Worm (Caenorhabditis elegans) whole organism, young adult: ENCODE data around the gene C13F10.1.

Experiments
- B0261.1 ChIP-seq: sonication (generic microtip); optimal IDR thresholded peaks from 2 replicates; lab custom pipeline; 2016; ENCODE audit warnings: mild to moderate bottlenecking, missing genetic modification characterization, moderate library complexity, missing compliant biosample characterization
- D2030.7 ChIP-seq: fragments of 200-800 bp; sonication (Bioruptor generic); IDR thresholded peaks from 2 replicates; pipeline ENCODE4 v1.3.6; 2022; ENCODE audit warnings: missing genetic modification reagents, missing genetic modification characterization, missing compliant biosample characterization
- F10E7.11 ChIP-seq: sonication (generic microtip); optimal IDR thresholded peaks from 2 replicates; lab custom pipeline; 2017; ENCODE audit warnings: mild to moderate bottlenecking, missing genetic modification characterization, moderate library complexity, missing compliant biosample characterization
- F22D6.2 ChIP-seq: sonication (generic microtip); optimal IDR thresholded peaks from 2 replicates; lab custom pipeline; 2016; ENCODE audit warnings: mild to moderate bottlenecking, missing genetic modification characterization, missing compliant biosample characterization
- F33H1.4 ChIP-seq: fragments of 200-800 bp; sonication (Bioruptor generic); IDR thresholded peaks from 2 replicates; pipeline ENCODE4 v1.3.6; 2022; ENCODE audit warnings: missing genetic modification reagents, missing genetic modification characterization, missing compliant biosample characterization
- F55B11.4 ChIP-seq: sonication (generic microtip); optimal IDR thresholded peaks from 2 replicates; lab custom pipeline; 2016; ENCODE audit warnings: missing compliant biosample characterization, missing genetic modification characterization, borderline replicate concordance; ENCODE audit not compliant: insufficient read depth
- K11D2.4 ChIP-seq: fragments of 200-800 bp; sonication (Bioruptor generic); IDR thresholded peaks from 2 replicates; pipeline ENCODE4 v1.3.6; 2022; ENCODE audit warnings: missing genetic modification reagents, missing genetic modification characterization, missing compliant biosample characterization
- T26A5.8 ChIP-seq: sonication (generic microtip); optimal IDR thresholded peaks from 2 replicates; lab custom pipeline; 2016; ENCODE audit warnings: missing genetic modification characterization, missing compliant biosample characterization
- Y53F4B.3 ChIP-seq: fragments of 200-800 bp; sonication (Bioruptor generic); IDR thresholded peaks from 2 replicates; pipeline ENCODE4 v1.3.6; 2022; ENCODE audit warnings: missing genetic modification reagents, missing genetic modification characterization, missing compliant biosample characterization
- akir-1 ChIP-seq: fragments of 200-800 bp; sonication (Bioruptor generic); optimal IDR thresholded peaks from 2 replicates; lab custom pipeline; 2018; ENCODE audit warnings: mild to moderate bottlenecking, missing genetic modification characterization, moderate library complexity, missing compliant biosample characterization
- aptf-2 ChIP-seq: fragments of 200-800 bp; sonication (Bioruptor generic); conservative IDR thresholded peaks from 2 replicates; pipeline ENCODE4 v1.3.6; 2022; ENCODE audit warnings: missing genetic modification reagents, missing genetic modification characterization, missing compliant biosample characterization
- athp-1 ChIP-seq: sonication (generic microtip); optimal IDR thresholded peaks from 2 replicates; lab custom pipeline; 2017; ENCODE audit warnings: mild to moderate bottlenecking, missing genetic modification characterization, missing compliant biosample characterization
- attf-5 ChIP-seq: fragments of 200-800 bp; sonication (Bioruptor generic); optimal IDR thresholded peaks from 2 replicates; lab custom pipeline; 2018; ENCODE audit warnings: mild to moderate bottlenecking, missing genetic modification characterization, missing compliant biosample characterization
- die-1 ChIP-seq: sonication (generic microtip); optimal IDR thresholded peaks from 2 replicates; lab custom pipeline; 2016; ENCODE audit warnings: missing genotype, mild to moderate bottlenecking, missing genetic modification characterization, missing compliant biosample characterization
- dox-1 ChIP-seq: fragments of 200-800 bp; sonication (Bioruptor generic); IDR thresholded peaks from 2 replicates; pipeline ENCODE4 v1.3.6; 2022; ENCODE audit warnings: missing genetic modification reagents, missing genetic modification characterization, missing compliant biosample characterization
- gei-17 ChIP-seq: fragments of 200-800 bp; sonication (Bioruptor generic); optimal IDR thresholded peaks from 2 replicates; lab custom pipeline; 2018; ENCODE audit warnings: mild to moderate bottlenecking, missing genetic modification characterization, missing compliant biosample characterization
- hlh-12 ChIP-seq: sonication (generic microtip); optimal IDR thresholded peaks from 2 replicates; lab custom pipeline; 2016; ENCODE audit warnings: missing genetic modification characterization, missing compliant biosample characterization
- let-526 ChIP-seq: fragments of 200-800 bp; sonication (Bioruptor generic); IDR thresholded peaks from 2 replicates; pipeline ENCODE4 v1.3.6; 2022; ENCODE audit warnings: missing genetic modification reagents, missing genetic modification characterization, missing compliant biosample characterization
- lin-35 ChIP-seq, 3 experiments: fragments of 150-350 bp in 2 of 3; sonication (generic microtip) in 1 of 3; optimal IDR thresholded peaks; 2 replicates each; lab custom pipeline; 2014 to 2018; ENCODE audit warnings: missing biosample characterization in 3 of 3, missing genetic modification characterization in 3 of 3, missing genetic modification reagents in 3 of 3
- lsl-1 ChIP-seq: fragments of 200-800 bp; sonication (Bioruptor generic); optimal IDR thresholded peaks from 2 replicates; lab custom pipeline; 2018; ENCODE audit warnings: mild to moderate bottlenecking, missing genetic modification characterization, moderate library complexity, missing compliant biosample characterization
- lsy-27 ChIP-seq: sonication (generic microtip); optimal IDR thresholded peaks from 2 replicates; lab custom pipeline; 2017; ENCODE audit warnings: missing genetic modification characterization, mild to moderate bottlenecking, missing compliant biosample characterization, antibody characterized with exemption, missing genotype, borderline replicate concordance; ENCODE audit not compliant: insufficient read depth
- mxl-1 ChIP-seq: sonication (generic microtip); optimal IDR thresholded peaks from 2 replicates; lab custom pipeline; 2016; ENCODE audit warnings: missing genetic modification characterization, missing compliant biosample characterization
- nfyb-1 ChIP-seq: fragments of 200-800 bp; sonication (Bioruptor generic); IDR thresholded peaks from 2 replicates; pipeline ENCODE4 v1.3.6; 2022; ENCODE audit warnings: missing genetic modification reagents, missing genetic modification characterization, missing compliant biosample characterization
- nhr-27 ChIP-seq: fragments of 200-800 bp; sonication (Bioruptor generic); optimal IDR thresholded peaks from 2 replicates; lab custom pipeline; 2018; ENCODE audit warnings: mild to moderate bottlenecking, missing genetic modification characterization, moderate library complexity, missing compliant biosample characterization
- nhr-90 ChIP-seq: sonication (generic microtip); optimal IDR thresholded peaks from 2 replicates; lab custom pipeline; 2016; ENCODE audit warnings: missing genotype, mild to moderate bottlenecking, missing genetic modification characterization, missing compliant biosample characterization
- repo-1 ChIP-seq: sonication (generic microtip); optimal IDR thresholded peaks from 2 replicates; lab custom pipeline; 2017; ENCODE audit warnings: mild to moderate bottlenecking, missing genetic modification characterization, missing compliant biosample characterization
- snpc-1.1 ChIP-seq: sonication (generic microtip); optimal IDR thresholded peaks from 2 replicates; lab custom pipeline; 2017; ENCODE audit warnings: missing genetic modification characterization, mild to moderate bottlenecking, missing compliant biosample characterization, antibody characterized with exemption, moderate library complexity, missing genotype, missing genetic modification reagents; ENCODE audit not compliant: insufficient read depth
- snpc-4 ChIP-seq, 5 experiments: fragments of 150-350 bp in 1 of 5; sonication (generic microtip) in 4 of 5; optimal IDR thresholded peaks; 2 replicates each; lab custom pipeline; 2014 to 2018; ENCODE audit warnings: missing genetic modification characterization in 5 of 5, missing biosample characterization in 3 of 5, antibody characterized with exemption in 2 of 5, mild to moderate bottlenecking in 2 of 5, missing compliant biosample characterization in 2 of 5, missing genotype in 2 of 5, moderate library complexity in 2 of 5, missing genetic modification reagents in 1 of 5
- somi-1 ChIP-seq: fragments of 200-800 bp; sonication (Bioruptor generic); optimal IDR thresholded peaks from 2 replicates; lab custom pipeline; 2018; ENCODE audit warnings: mild to moderate bottlenecking, missing genetic modification characterization, missing compliant biosample characterization
- sptf-2 ChIP-seq: fragments of 200-800 bp; sonication (Bioruptor generic); optimal IDR thresholded peaks from 2 replicates; lab custom pipeline; 2018; ENCODE audit warnings: mild to moderate bottlenecking, missing genetic modification characterization, missing compliant biosample characterization
- tbp1 ChIP-seq: fragments of 200-800 bp; sonication (Bioruptor generic); optimal IDR thresholded peaks from 2 replicates; lab custom pipeline; 2018; ENCODE audit warnings: mild to moderate bottlenecking, missing genetic modification characterization, missing compliant biosample characterization
- tbx-9 ChIP-seq: sonication (generic microtip); optimal IDR thresholded peaks from 2 replicates; lab custom pipeline; 2016; ENCODE audit warnings: borderline replicate concordance, missing genetic modification characterization, inconsistent platforms, missing compliant biosample characterization
- tlf-1 ChIP-seq: fragments of 200-800 bp; sonication (Bioruptor generic); optimal IDR thresholded peaks from 2 replicates; lab custom pipeline; 2018; ENCODE audit warnings: mild to moderate bottlenecking, missing genetic modification characterization, missing compliant biosample characterization
- ztf-18 ChIP-seq: sonication (generic microtip); optimal IDR thresholded peaks from 2 replicates; lab custom pipeline; 2016; ENCODE audit warnings: missing genotype, mild to moderate bottlenecking, missing genetic modification characterization, missing compliant biosample characterization
- ztf-22 ChIP-seq: fragments of 200-800 bp; sonication (Bioruptor generic); optimal IDR thresholded peaks from 2 replicates; lab custom pipeline; 2018; ENCODE audit warnings: mild to moderate bottlenecking, missing genetic modification characterization, moderate library complexity, missing compliant biosample characterization
- ztf-3 ChIP-seq: fragments of 200-800 bp; sonication (Bioruptor generic); optimal IDR thresholded peaks from 2 replicates; lab custom pipeline; 2018; ENCODE audit warnings: mild to moderate bottlenecking, missing genetic modification characterization, missing compliant biosample characterization

The C13F10.1 gene

DNA sequence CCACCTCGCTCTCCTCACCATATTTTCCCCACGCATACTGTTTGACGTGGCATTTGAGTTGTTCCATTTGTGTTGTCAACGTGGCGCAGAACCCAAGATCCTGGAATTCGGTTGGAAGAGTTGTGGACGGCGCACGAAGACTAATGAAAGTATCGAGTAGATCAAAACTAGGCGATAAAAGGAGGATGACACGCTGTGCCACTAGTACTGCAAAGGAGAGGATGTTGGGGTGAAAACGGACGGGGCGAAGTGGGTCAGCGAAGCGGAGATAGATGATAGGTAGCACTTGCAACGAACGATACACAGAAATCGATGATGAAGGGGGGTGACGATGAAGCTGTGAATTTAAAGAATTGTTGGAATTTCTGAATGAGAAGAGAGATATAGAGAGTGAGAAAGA, 23.1 kb downstream of the C13F10.1 start, which contains the start of gene C05C8.7:
Gene C05C8.7 (minus strand): TSS at position 100 of the 400 bp plus-strand sequence.
- no peak for TF ChIP-seq lsy-27 (tag; lab: Kevin White, UChicago)
- TF ChIP-seq tbx-9 = no peak

DNA sequence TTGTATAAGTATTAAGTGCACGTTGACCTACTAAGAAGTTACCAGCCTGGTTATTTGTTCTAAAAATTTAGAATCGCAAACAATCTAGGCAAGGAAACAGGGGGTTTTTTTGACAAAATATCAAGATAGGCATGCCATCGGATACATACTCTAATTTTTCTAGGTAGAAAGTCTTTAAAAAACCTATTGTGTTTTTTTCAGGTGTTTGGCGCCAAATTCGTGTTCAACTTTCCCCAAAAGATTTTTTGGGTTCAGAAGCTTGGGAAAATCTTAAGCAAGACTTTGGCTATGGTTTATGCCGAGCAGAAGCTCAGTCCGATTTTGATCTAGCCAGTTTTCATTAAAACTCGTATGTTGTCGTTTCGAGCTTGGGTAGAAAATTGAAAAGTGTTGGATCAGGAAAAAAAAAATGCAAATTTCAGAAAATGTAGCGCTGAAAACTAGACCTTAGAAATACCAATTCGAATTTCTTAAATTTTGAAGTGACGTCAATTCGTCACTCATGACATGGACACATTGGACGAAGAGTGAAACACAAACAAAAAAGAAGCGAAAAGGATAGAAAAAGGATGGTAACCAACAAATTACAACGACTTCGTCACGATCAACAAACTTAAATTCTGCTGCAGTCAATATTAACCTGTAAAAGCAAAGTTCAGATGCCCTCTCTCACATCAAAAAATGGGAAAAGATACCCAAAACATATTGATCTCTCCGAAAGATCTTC, 24.5 kb downstream of the C13F10.1 start:
- no peak for TF ChIP-seq ztf-3
- TF ChIP-seq lin-35 (GFP tag; optimal IDR thresholded peaks at IDR 0.05; lab: Kevin White, UChicago) = no peak
- TF ChIP-seq repo-1 = no peak
- no peak for TF ChIP-seq mxl-1 (tag; lab: Kevin White, UChicago)
- no peak for TF ChIP-seq lsl-1 (GFP tag; lab: Kevin White, UChicago)
- TF ChIP-seq tlf-1 = no peak
- no peak for TF ChIP-seq gei-17
- no peak for TF ChIP-seq tbp1 (GFP tag; lab: Kevin White, UChicago)
- no peak for TF ChIP-seq D2030.7
- no peak for TF ChIP-seq Y53F4B.3 (GFP tag; lab: Robert Waterston, UW)
- TF ChIP-seq somi-1 = no peak
- no peak for TF ChIP-seq snpc-1.1 (tag; lab: Kevin White, UChicago)
- TF ChIP-seq athp-1 (tag; lab: Kevin White, UChicago) = no peak
- TF ChIP-seq F55B11.4 (tag; lab: Kevin White, UChicago) = no peak
- no peak for TF ChIP-seq akir-1 (GFP tag; lab: Kevin White, UChicago)
- TF ChIP-seq snpc-4 (GFP tag; optimal IDR thresholded peaks at IDR 0.05; lab: Kevin White, UChicago) = no peak
- TF ChIP-seq snpc-4 (tag; optimal IDR thresholded peaks at IDR 0.05; lab: Kevin White, UChicago) = no peak
- no peak for TF ChIP-seq F33H1.4 (GFP tag; lab: Robert Waterston, UW)
- TF ChIP-seq nhr-27 (tag; lab: Kevin White, UChicago) = no peak
- TF ChIP-seq F10E7.11 = no peak
- TF ChIP-seq B0261.1 = no peak

DNA sequence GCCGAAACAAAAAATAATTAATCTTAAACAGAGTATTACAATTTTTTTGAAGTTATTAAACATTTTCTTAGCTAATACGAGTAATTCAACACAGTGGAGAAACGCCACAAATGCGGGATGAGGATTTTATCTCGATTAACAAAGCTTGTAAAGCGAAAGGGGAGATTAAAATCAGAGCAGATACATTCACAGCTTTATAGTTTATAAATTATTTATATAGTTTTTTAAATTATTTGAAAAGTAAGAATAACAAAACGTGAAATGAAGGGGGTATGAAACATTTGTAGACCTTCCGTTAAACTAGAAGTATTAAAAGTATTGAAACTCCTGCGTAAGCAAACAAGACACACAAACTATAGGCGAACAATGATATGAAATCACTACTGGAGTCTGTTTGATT, 31.2 kb downstream of the C13F10.1 start, which contains the start of gene C05C8.8:
Gene C05C8.8 (minus strand): TSS at position 101 of the 400 bp plus-strand sequence.
- TF ChIP-seq gei-17 = no peak
- no peak for TF ChIP-seq tbx-9
- no peak for TF ChIP-seq F55B11.4 (tag; lab: Kevin White, UChicago)
- TF ChIP-seq dox-1 = no peak
- TF ChIP-seq attf-5 = no peak
- no peak for TF ChIP-seq hlh-12 (tag; lab: Kevin White, UChicago)
- no peak for TF ChIP-seq die-1 (tag; lab: Kevin White, UChicago)
- no peak for TF ChIP-seq ztf-22 (GFP tag; lab: Kevin White, UChicago)
- no peak for TF ChIP-seq T26A5.8 (tag; lab: Kevin White, UChicago)
- TF ChIP-seq let-526 (GFP tag; lab: Robert Waterston, UW) = no peak
- no peak for TF ChIP-seq nfyb-1 (GFP tag; lab: Robert Waterston, UW)
- TF ChIP-seq sptf-2 (GFP tag; lab: Kevin White, UChicago) = no peak
- TF ChIP-seq K11D2.4 = no peak
- TF ChIP-seq nhr-90 (tag; lab: Kevin White, UChicago) = no peak
- no peak for TF ChIP-seq ztf-18 (tag; lab: Kevin White, UChicago)
- TF ChIP-seq aptf-2 (GFP tag; lab: Robert Waterston, UW) = no peak
- TF ChIP-seq snpc-4 (GFP tag; optimal IDR thresholded peaks at IDR 0.05; lab: Kevin White, UChicago) = no peak
- TF ChIP-seq snpc-4 (tag; optimal IDR thresholded peaks at IDR 0.05; lab: Kevin White, UChicago) = no peak
- no peak for TF ChIP-seq F22D6.2 (tag; lab: Kevin White, UChicago)
- TF ChIP-seq, all 124 proteins: peak for 0
